Worm (Caenorhabditis elegans): ENCODE results near the gene mtx-2.

DNA sequence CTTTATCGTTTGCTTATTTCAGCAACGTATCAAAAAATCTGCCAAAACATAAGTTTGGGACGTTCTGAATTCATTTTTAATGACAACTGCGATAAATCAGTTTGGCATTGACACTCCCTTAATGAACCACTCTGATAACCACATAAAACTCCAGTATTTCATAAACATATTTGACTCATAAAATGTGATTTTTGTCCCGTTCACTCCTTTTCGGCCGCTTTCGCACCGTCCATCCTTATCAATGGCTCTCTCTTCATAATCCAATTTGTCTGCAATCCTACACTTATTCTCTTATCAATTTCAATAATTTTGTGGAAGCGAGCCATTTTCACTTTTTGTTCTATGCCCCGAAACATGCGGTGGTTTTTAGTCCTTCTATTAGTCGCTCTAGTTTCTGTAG is 4.8 kb downstream of the mtx-2 start, which contains the start of gene pcp-1:
- TF ChIP-seq elt-3 (tag; optimal IDR thresholded peaks at IDR 0.05) (no peak), blmp-1 (tag; optimal IDR thresholded peaks at IDR 0.05; ENCODE audit: insufficient read depth) (no peak), lsy-2 (tag; optimal IDR thresholded peaks at IDR 0.05) (no peak), nhr-23 (tag; optimal IDR thresholded peaks at IDR 0.05) (no peak), gmeb-1 (tag; optimal IDR thresholded peaks at IDR 0.05) (peak; percentile 62), F13H6.1 (tag; optimal IDR thresholded peaks at IDR 0.05) (peak; percentile 45), ztf-4 (tag; optimal IDR thresholded peaks at IDR 0.05) (no peak), C34F6.9 (tag; optimal IDR thresholded peaks at IDR 0.05) (no peak), nhr-10 (tag; optimal IDR thresholded peaks at IDR 0.05) (no peak)

Measured in whole organism, L2 larva.